Fruit fly (Drosophila melanogaster) whole organism, embryonic: ENCODE results near the gene Fam92.
A peak's percentile ranks its signal among the peaks of the same experiment; 100 is the strongest.

Source experiments
- Ada2b ChIP-seq: fragments of 200-800 bp; sonication (Bioruptor generic); IDR thresholded peaks from 2 replicates; pipeline ENCODE4 v1.3.6; 2022; ENCODE audit warnings: missing biosample characterization, missing genetic modification characterization
- B-H2 ChIP-seq: fragments of 200-800 bp; sonication (Bioruptor generic); optimal IDR thresholded peaks from 2 replicates; lab custom pipeline; 2018; ENCODE audit warnings: missing biosample characterization, mild to moderate bottlenecking, missing genetic modification characterization
- BEAF-32 ChIP-seq: fragments of 200-800 bp; sonication (Bioruptor generic); optimal IDR thresholded peaks from 3 replicates; lab custom pipeline; 2017; ENCODE audit warnings: missing biosample characterization, missing genetic modification characterization, mild to moderate bottlenecking, moderate library complexity, missing genetic modification reagents
- Bgb ChIP-seq: fragments of 200-800 bp; sonication (Bioruptor generic); IDR thresholded peaks from 2 replicates; pipeline ENCODE4 v1.3.6; 2022; ENCODE audit warnings: missing biosample characterization, missing genetic modification characterization; ENCODE audit not compliant: partially characterized antibody
- CG12236 ChIP-seq: fragments of 200-800 bp; sonication (Bioruptor generic); optimal IDR thresholded peaks from 2 replicates; lab custom pipeline; 2016; ENCODE audit warnings: missing biosample characterization, missing genetic modification characterization
- CG1233 ChIP-seq: fragments of 200-800 bp; sonication (Bioruptor generic); optimal IDR thresholded peaks from 4 replicates; lab custom pipeline; 2018; ENCODE audit warnings: missing biosample characterization, mild to moderate bottlenecking, missing genetic modification characterization
- CG13624 ChIP-seq: fragments of 200-800 bp; sonication (Bioruptor generic); optimal IDR thresholded peaks from 2 replicates; lab custom pipeline; 2016; ENCODE audit warnings: missing biosample characterization, missing genetic modification characterization
- CG14441 ChIP-seq: fragments of 200-800 bp; sonication (Bioruptor generic); IDR thresholded peaks from 2 replicates; pipeline ENCODE4 v1.3.6; 2022; ENCODE audit warnings: missing biosample characterization, missing genetic modification characterization
- CG16813 ChIP-seq: fragments of 200-800 bp; sonication (Bioruptor generic); IDR thresholded peaks from 3 replicates; pipeline ENCODE4 v1.3.6; 2022; ENCODE audit warnings: missing biosample characterization, missing genetic modification characterization; ENCODE audit not compliant: partially characterized antibody
- CG30020 ChIP-seq: fragments of 200-800 bp; optimal IDR thresholded peaks from 2 replicates; lab custom pipeline; 2019; ENCODE audit warnings: missing biosample characterization, mild to moderate bottlenecking, missing genetic modification characterization, moderate library complexity
- CG3065 ChIP-seq: fragments of 200-800 bp; sonication (Bioruptor generic); optimal IDR thresholded peaks from 2 replicates; lab custom pipeline; 2016; ENCODE audit warnings: missing biosample characterization, missing genetic modification characterization
- CG34422 ChIP-seq: fragments of 200-800 bp; sonication (Bioruptor generic); IDR thresholded peaks from 3 replicates; pipeline ENCODE4 v1.3.6; 2022; ENCODE audit warnings: missing biosample characterization, missing genetic modification characterization
- CG3847 ChIP-seq: fragments of 200-800 bp; sonication (Bioruptor generic); IDR thresholded peaks from 2 replicates; pipeline ENCODE4 v1.3.6; 2022; ENCODE audit warnings: missing biosample characterization, missing genetic modification characterization
- CG42726 ChIP-seq: fragments of 200-800 bp; sonication (Bioruptor generic); IDR thresholded peaks from 2 replicates; pipeline ENCODE4 v1.3.6; 2022; ENCODE audit warnings: missing biosample characterization, missing genetic modification characterization; ENCODE audit not compliant: partially characterized antibody
- CG43689 ChIP-seq: fragments of 200-800 bp; sonication (Bioruptor generic); IDR thresholded peaks from 2 replicates; pipeline ENCODE4 v1.3.6; 2022; ENCODE audit warnings: missing biosample characterization, missing genetic modification characterization
- CG4424 ChIP-seq: fragments of 200-800 bp; sonication (Bioruptor generic); optimal IDR thresholded peaks from 3 replicates; lab custom pipeline; 2016; ENCODE audit warnings: missing biosample characterization, missing genetic modification characterization
- CG4730 ChIP-seq: fragments of 200-800 bp; sonication (Bioruptor generic); IDR thresholded peaks from 2 replicates; pipeline ENCODE4 v1.3.6; 2022; ENCODE audit warnings: missing biosample characterization, missing genetic modification characterization
- CG6254 ChIP-seq: fragments of 200-800 bp; sonication (Bioruptor generic); optimal IDR thresholded peaks from 3 replicates; lab custom pipeline; 2017; ENCODE audit warnings: mild to moderate bottlenecking, missing biosample characterization, missing genetic modification reagents, missing genetic modification characterization
- CG6272 ChIP-seq: fragments of 200-800 bp; sonication (Bioruptor generic); IDR thresholded peaks from 2 replicates; pipeline ENCODE4 v1.3.6; 2022; ENCODE audit warnings: missing biosample characterization, missing genetic modification characterization
- CG6654 ChIP-seq: fragments of 200-800 bp; sonication (Bioruptor generic); optimal IDR thresholded peaks from 2 replicates; lab custom pipeline; 2017; ENCODE audit warnings: missing biosample characterization, mild to moderate bottlenecking, missing genetic modification characterization
- CG6854 ChIP-seq: fragments of 200-800 bp; sonication (Bioruptor generic); optimal IDR thresholded peaks from 3 replicates; lab custom pipeline; 2017; ENCODE audit warnings: missing biosample characterization, mild to moderate bottlenecking, missing genetic modification characterization
- CG8388 ChIP-seq: fragments of 200-800 bp; sonication (Bioruptor generic); optimal IDR thresholded peaks from 2 replicates; lab custom pipeline; 2019; ENCODE audit warnings: missing biosample characterization, mild to moderate bottlenecking, missing genetic modification characterization, moderate library complexity
- Dref ChIP-seq: fragments of 200-800 bp; sonication (Bioruptor generic); IDR thresholded peaks from 2 replicates; pipeline ENCODE4 v1.3.6; 2022; ENCODE audit warnings: missing biosample characterization, missing genetic modification characterization
- HHEX ChIP-seq: fragments of 200-800 bp; sonication (Bioruptor generic); optimal IDR thresholded peaks from 3 replicates; lab custom pipeline; 2017; ENCODE audit warnings: missing biosample characterization, mild to moderate bottlenecking, missing genetic modification characterization, missing genetic modification reagents
- Hmx ChIP-seq: fragments of 200-800 bp; sonication (Bioruptor generic); optimal IDR thresholded peaks from 2 replicates; lab custom pipeline; 2016; ENCODE audit warnings: missing biosample characterization, missing genetic modification characterization
- Hr3 ChIP-seq: fragments of 200-800 bp; sonication (Bioruptor generic); optimal IDR thresholded peaks from 3 replicates; lab custom pipeline; 2016; ENCODE audit warnings: missing biosample characterization, missing genetic modification characterization
- Nf-YC ChIP-seq: fragments of 200-800 bp; optimal IDR thresholded peaks from 3 replicates; lab custom pipeline; 2019; ENCODE audit warnings: missing biosample characterization, mild to moderate bottlenecking, missing genetic modification characterization, moderate library complexity
- PHDP ChIP-seq: fragments of 200-800 bp; sonication (Bioruptor generic); optimal IDR thresholded peaks from 3 replicates; lab custom pipeline; 2018; ENCODE audit warnings: missing biosample characterization, mild to moderate bottlenecking, missing genetic modification characterization, moderate library complexity
- Rx ChIP-seq: fragments of 200-800 bp; sonication (Bioruptor generic); IDR thresholded peaks from 2 replicates; pipeline ENCODE4 v1.3.6; 2022; ENCODE audit warnings: missing biosample characterization, missing genetic modification characterization
- Stat92E ChIP-seq, 3 experiments: fragments of >200 bp in 2 of 3; fragments of 200-800 bp in 1 of 3; sonication (Bioruptor generic) in 1 of 3; optimal IDR thresholded peaks; 2 replicates each; lab custom pipeline; 2017 to 2019; ENCODE audit warnings: missing biosample characterization in 3 of 3, missing genetic modification characterization in 3 of 3, mild to moderate bottlenecking in 1 of 3, moderate library complexity in 1 of 3
- Trl ChIP-seq, 3 experiments: fragments of >200 bp in 2 of 3; fragments of 200-800 bp in 1 of 3; sonication (Bioruptor generic) in 1 of 3; optimal IDR thresholded peaks; 2 replicates in 1 of 3; 3 replicates in 2 of 3; lab custom pipeline; 2016 to 2017; ENCODE audit warnings: missing biosample characterization in 1 of 3, missing genetic modification characterization in 1 of 3
- ab ChIP-seq: fragments of 200-800 bp; sonication (Bioruptor generic); optimal IDR thresholded peaks from 2 replicates; lab custom pipeline; 2016; ENCODE audit warnings: missing biosample characterization, missing genetic modification characterization
- cg ChIP-seq: fragments of 200-800 bp; sonication (Bioruptor generic); optimal IDR thresholded peaks from 3 replicates; lab custom pipeline; 2019; ENCODE audit warnings: missing biosample characterization, mild to moderate bottlenecking, missing genetic modification characterization, moderate library complexity
- danr ChIP-seq: fragments of 200-800 bp; sonication (Bioruptor generic); IDR thresholded peaks from 2 replicates; pipeline ENCODE4 v1.3.6; 2022; ENCODE audit warnings: missing biosample characterization, missing genetic modification characterization
- dmrt11E ChIP-seq: fragments of 200-800 bp; sonication (Bioruptor generic); optimal IDR thresholded peaks from 3 replicates; lab custom pipeline; 2018; ENCODE audit warnings: missing biosample characterization, mild to moderate bottlenecking, missing genetic modification characterization, moderate library complexity
- esg ChIP-seq: fragments of 200-800 bp; sonication (Bioruptor generic); conservative IDR thresholded peaks from 2 replicates; pipeline ENCODE4 v1.3.6; 2022; ENCODE audit warnings: missing biosample characterization, missing genetic modification characterization
- eyg ChIP-seq: fragments of 200-800 bp; sonication (Bioruptor generic); optimal IDR thresholded peaks from 3 replicates; lab custom pipeline; 2016; ENCODE audit warnings: missing biosample characterization, missing genetic modification characterization
- gsb ChIP-seq: fragments of 200-800 bp; sonication (Bioruptor generic); IDR thresholded peaks from 2 replicates; pipeline ENCODE4 v1.3.6; 2022; ENCODE audit warnings: missing biosample characterization, missing genetic modification characterization
- hbn ChIP-seq: fragments of 200-800 bp; sonication (Bioruptor generic); IDR thresholded peaks from 2 replicates; pipeline ENCODE4 v1.3.6; 2022; ENCODE audit warnings: missing biosample characterization, missing genetic modification characterization; ENCODE audit not compliant: partially characterized antibody
- hkb ChIP-seq, 2 experiments: fragments of 200-800 bp in 1 of 2; fragments of >200 bp in 1 of 2; sonication (Bioruptor generic) in 1 of 2; IDR thresholded peaks in 1 of 2; optimal IDR thresholded peaks in 1 of 2; 2 replicates each; pipeline versions ENCODE4 v1.3.6 to Lab custom; 2017 to 2022; ENCODE audit warnings: missing biosample characterization in 1 of 2, missing genetic modification characterization in 1 of 2
- kah ChIP-seq: fragments of 200-800 bp; sonication (Bioruptor generic); optimal IDR thresholded peaks from 2 replicates; lab custom pipeline; 2018; ENCODE audit warnings: missing biosample characterization, mild to moderate bottlenecking, missing genetic modification characterization
- pum ChIP-seq: fragments of 200-800 bp; sonication (Bioruptor generic); optimal IDR thresholded peaks from 2 replicates; lab custom pipeline; 2016; ENCODE audit warnings: missing biosample characterization, missing genetic modification characterization
- sd ChIP-seq: fragments of 200-800 bp; sonication (Bioruptor generic); optimal IDR thresholded peaks from 3 replicates; lab custom pipeline; 2018; ENCODE audit warnings: missing biosample characterization, mild to moderate bottlenecking, missing genetic modification characterization, moderate library complexity
- sens-2 ChIP-seq: fragments of 200-800 bp; sonication (Bioruptor generic); IDR thresholded peaks from 2 replicates; pipeline ENCODE4 v1.3.6; 2022; ENCODE audit warnings: missing biosample characterization, missing genetic modification characterization
- shn ChIP-seq: fragments of 200-800 bp; sonication (Bioruptor generic); optimal IDR thresholded peaks from 3 replicates; lab custom pipeline; 2016; ENCODE audit warnings: missing biosample characterization, missing genetic modification characterization
- sim ChIP-seq: fragments of 200-800 bp; sonication (Bioruptor generic); IDR thresholded peaks from 2 replicates; pipeline ENCODE4 v1.3.6; 2022; ENCODE audit warnings: missing biosample characterization, missing genetic modification characterization
- sna ChIP-seq: fragments of 200-800 bp; sonication (Bioruptor generic); IDR thresholded peaks from 2 replicates; pipeline ENCODE4 v1.3.6; 2022; ENCODE audit warnings: missing biosample characterization, missing genetic modification characterization; ENCODE audit not compliant: partially characterized antibody

The Fam92 gene

DNA sequence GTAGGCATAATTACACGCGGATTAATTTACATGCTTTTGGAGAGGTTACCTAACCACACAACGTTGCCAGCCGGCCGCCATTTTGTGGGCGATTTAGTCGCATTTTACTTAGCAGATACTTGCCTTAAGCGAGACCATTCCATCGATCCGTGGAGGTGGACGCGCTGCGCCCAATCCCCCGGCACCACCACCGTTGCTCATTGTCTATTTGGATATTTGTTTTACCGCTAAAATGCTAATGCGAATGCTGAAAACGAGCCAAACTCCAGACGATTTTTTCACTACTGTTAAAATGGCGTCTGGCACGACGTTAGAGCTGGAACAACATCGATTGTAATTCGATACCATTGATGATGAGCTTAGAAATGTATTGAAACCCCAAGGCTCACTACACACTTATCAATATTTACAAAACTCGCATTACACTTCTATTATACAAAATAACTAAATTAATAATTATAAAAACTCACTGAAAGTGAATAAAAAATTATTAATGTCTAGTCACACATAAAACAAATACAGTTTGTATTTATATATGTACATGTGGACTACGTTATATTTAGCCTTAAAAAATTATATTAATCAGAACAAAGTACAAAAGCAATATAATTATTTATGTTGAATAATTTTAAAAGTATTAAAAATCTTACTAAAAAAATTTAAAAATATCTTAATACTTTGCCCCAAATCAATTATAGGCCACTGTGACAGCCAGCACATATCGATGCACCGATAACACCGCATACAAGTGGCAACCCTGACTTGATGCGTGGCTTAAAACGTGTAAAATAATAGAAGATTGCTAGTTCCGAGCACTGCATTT lies 9.2 kb downstream of the Fam92 start, which contains the start of gene eRF3 (continued):
- TF ChIP-seq Trl (optimal IDR thresholded peaks at IDR 0.05; lab: Kevin White, UChicago) (no peak), Trl (GFP tag; optimal IDR thresholded peaks at IDR 0.05; lab: Kevin White, UChicago) (no peak), esg (GFP tag; lab: Robert Waterston, UW) (peak; percentile 79), HHEX (GFP tag; lab: Kevin White, UChicago) (peak; percentile 55), dmrt11E (peak; percentile 85), eyg (GFP tag; lab: Kevin White, UChicago) (no peak), CG30020 (peak; percentile 92), Ada2b (GFP tag; lab: Robert Waterston, UW) (peak; percentile 65), CG6854 (GFP tag; lab: Kevin White, UChicago) (no peak), CG3847 (peak; percentile 78), Nf-YC (peak; percentile 83), CG4424 (peak; percentile 71), hkb (optimal IDR thresholded peaks at IDR 0.05; lab: Kevin White, UChicago) (no peak), hkb (GFP tag; IDR thresholded peaks at IDR 0.05; lab: Robert Waterston, UW) (peak; percentile 66), BEAF-32 (peak; percentile 62), Rx (GFP tag; lab: Robert Waterston, UW) (0 out of 2 replicates have a peak, but pooled peaks have one; percentile 34), CG13624 (no peak), CG34422 (GFP tag; lab: Robert Waterston, UW) (peak; percentile 73; the same call in 2 of the 3 replicates), CG16813 (peak; percentile 50; the same call in 2 of the 3 replicates), Hr3 (GFP tag; lab: Kevin White, UChicago) (peak; percentile 88), shn (GFP tag; lab: Kevin White, UChicago) (no peak), ab (GFP tag; lab: Kevin White, UChicago) (no peak), pum (GFP tag; lab: Kevin White, UChicago) (peak; percentile 9), CG12236 (GFP tag; lab: Kevin White, UChicago) (no peak), sd (tag; lab: Kevin White, UChicago) (no peak), CG14441 (GFP tag; lab: Robert Waterston, UW) (peak; percentile 74), CG43689 (peak; percentile 39), CG1233 (GFP tag; lab: Kevin White, UChicago) (peak; percentile 73), Bgb (GFP tag; lab: Robert Waterston, UW) (0 out of 2 replicates have a peak, but pooled peaks have one; percentile 34), sna (GFP tag; lab: Robert Waterston, UW) (peak; percentile 30; the same call in 1 of the 2 replicates), danr (GFP tag; lab: Robert Waterston, UW) (peak; percentile 65), Dref (peak; percentile 71), sens-2 (GFP tag; lab: Robert Waterston, UW) (0 out of 2 replicates have a peak, but pooled peaks have one; percentile 35), PHDP (peak; percentile 78), CG6272 (peak; percentile 78), B-H2 (GFP tag; lab: Kevin White, UChicago) (peak; percentile 81), cg (GFP tag; lab: Kevin White, UChicago) (no peak), gsb (peak; percentile 53; the same call in 1 of the 2 replicates), CG8388 (GFP tag; lab: Kevin White, UChicago) (peak; percentile 69), CG6654 (GFP tag; lab: Kevin White, UChicago) (no peak), CG6254 (no peak), Hmx (GFP tag; lab: Kevin White, UChicago) (no peak), Stat92E (GFP tag; optimal IDR thresholded peaks at IDR 0.05; lab: Kevin White, UChicago) (no peak), CG4730 (GFP tag; lab: Robert Waterston, UW) (peak; percentile 65), CG42726 (GFP tag; lab: Robert Waterston, UW) (no peak), kah (no peak), sim (GFP tag; lab: Robert Waterston, UW) (no peak), CG3065 (peak; percentile 19), hbn (no peak)
